Worm (Caenorhabditis elegans) whole organism, L4 larva: ENCODE data around the gene fip-4.

Source experiments
- F10B5.3 ChIP-seq: sonication (generic microtip); optimal IDR thresholded peaks from 2 replicates; lab custom pipeline; 2016; ENCODE audit warnings: mild to moderate bottlenecking, missing genetic modification characterization, missing compliant biosample characterization
- F44E2.7 ChIP-seq: fragments of 200-800 bp; sonication (Bioruptor generic); IDR thresholded peaks from 2 replicates; pipeline ENCODE4 v2.1.2; 2022; ENCODE audit warnings: missing genetic modification characterization, missing compliant biosample characterization
- T20F7.1 ChIP-seq: fragments of 200-800 bp; sonication (Bioruptor generic); optimal IDR thresholded peaks from 2 replicates; lab custom pipeline; 2018; ENCODE audit warnings: mild to moderate bottlenecking, missing genetic modification characterization, missing compliant biosample characterization
- Y105C5A.15 ChIP-seq: fragments of 200-800 bp; sonication (Bioruptor generic); IDR thresholded peaks from 2 replicates; pipeline ENCODE4 v1.3.6; 2022; ENCODE audit warnings: missing genetic modification characterization, missing compliant biosample characterization
- Y48G9A.11 ChIP-seq: fragments of 200-800 bp; sonication (Bioruptor generic); IDR thresholded peaks from 2 replicates; pipeline ENCODE4 v1.3.6; 2022; ENCODE audit warnings: missing genetic modification reagents, missing genetic modification characterization, missing compliant biosample characterization
- Y5F2A.4 ChIP-seq: fragments of 200-800 bp; sonication (Bioruptor generic); optimal IDR thresholded peaks from 2 replicates; lab custom pipeline; 2018; ENCODE audit warnings: mild to moderate bottlenecking, missing genetic modification characterization, missing compliant biosample characterization
- Y75B8A.6 ChIP-seq: fragments of 200-800 bp; sonication (Bioruptor generic); IDR thresholded peaks from 2 replicates; pipeline ENCODE4 v1.3.6; 2022; ENCODE audit warnings: missing genetic modification reagents, missing genetic modification characterization, missing compliant biosample characterization
- ZK546.5 ChIP-seq, 2 experiments: sonication (generic microtip); optimal IDR thresholded peaks; 2 replicates each; lab custom pipeline; 2017; ENCODE audit warnings: missing biosample characterization in 2 of 2, missing genetic modification characterization in 2 of 2
- arid-1 ChIP-seq: fragments of 200-800 bp; sonication (Bioruptor generic); conservative IDR thresholded peaks from 2 replicates; pipeline ENCODE4 v1.3.6; 2022; ENCODE audit warnings: missing genetic modification reagents, missing genetic modification characterization, missing compliant biosample characterization
- ceh-28 ChIP-seq: fragments of 150-350 bp; optimal IDR thresholded peaks from 2 replicates; lab custom pipeline; 2014; ENCODE audit warnings: missing biosample characterization, missing genetic modification reagents, missing genetic modification characterization
- ceh-82 ChIP-seq: sonication (generic microtip); optimal IDR thresholded peaks from 2 replicates; lab custom pipeline; 2017; ENCODE audit warnings: missing biosample characterization, missing genetic modification characterization
- cey-2 ChIP-seq: sonication (generic microtip); optimal IDR thresholded peaks from 3 replicates; lab custom pipeline; 2017; ENCODE audit warnings: missing genetic modification characterization, mild to moderate bottlenecking, missing compliant biosample characterization, antibody characterized with exemption, borderline replicate concordance; ENCODE audit not compliant: insufficient read depth
- dmd-6 ChIP-seq: fragments of 200-800 bp; sonication (Bioruptor generic); IDR thresholded peaks from 2 replicates; pipeline ENCODE4 v1.3.6; 2022; ENCODE audit warnings: missing genetic modification reagents, missing genetic modification characterization, missing compliant biosample characterization
- duxl-1 ChIP-seq: sonication (generic microtip); optimal IDR thresholded peaks from 2 replicates; lab custom pipeline; 2016; ENCODE audit warnings: mild to moderate bottlenecking, missing genetic modification characterization, moderate library complexity, missing compliant biosample characterization; ENCODE audit not compliant: poor library complexity
- egl-27 ChIP-seq: sonication (generic microtip); optimal IDR thresholded peaks from 3 replicates; lab custom pipeline; 2017; ENCODE audit warnings: missing biosample characterization, missing genetic modification reagents, missing genetic modification characterization
- egl-43 ChIP-seq: fragments of 200-800 bp; sonication (Bioruptor generic); IDR thresholded peaks from 2 replicates; pipeline ENCODE4 v1.3.6; 2022; ENCODE audit warnings: missing genetic modification reagents, missing genetic modification characterization, missing compliant biosample characterization
- fos-1 ChIP-seq: fragments of 150-350 bp; optimal IDR thresholded peaks from 2 replicates; lab custom pipeline; 2014; ENCODE audit warnings: missing biosample characterization, missing genetic modification characterization
- gei-8 ChIP-seq: fragments of 200-800 bp; sonication (Bioruptor generic); optimal IDR thresholded peaks from 2 replicates; lab custom pipeline; 2018; ENCODE audit warnings: mild to moderate bottlenecking, missing genetic modification characterization, missing compliant biosample characterization
- hlh-11 ChIP-seq: fragments of 200-800 bp; sonication (Bioruptor generic); optimal IDR thresholded peaks from 2 replicates; lab custom pipeline; 2018; ENCODE audit warnings: mild to moderate bottlenecking, missing genetic modification characterization, missing compliant biosample characterization
- hmg-1.1 ChIP-seq: fragments of 200-800 bp; sonication (Bioruptor generic); IDR thresholded peaks from 2 replicates; pipeline ENCODE4 v1.3.6; 2022; ENCODE audit warnings: missing genetic modification reagents, missing genetic modification characterization, missing compliant biosample characterization
- lim-7 ChIP-seq: fragments of 200-800 bp; sonication (Bioruptor generic); IDR thresholded peaks from 2 replicates; pipeline ENCODE4 v1.3.6; 2022; ENCODE audit warnings: missing genetic modification characterization, missing compliant biosample characterization
- lin-1 ChIP-seq: fragments of 200-800 bp; sonication (Bioruptor generic); IDR thresholded peaks from 2 replicates; pipeline ENCODE4 v1.3.6; 2022; ENCODE audit warnings: missing genetic modification reagents, missing genetic modification characterization, missing compliant biosample characterization
- lin-13 ChIP-seq: fragments of 150-350 bp; optimal IDR thresholded peaks from 2 replicates; lab custom pipeline; 2014; ENCODE audit warnings: missing biosample characterization, missing genetic modification reagents, missing genetic modification characterization
- lin-29 ChIP-seq: fragments of 200-800 bp; sonication (Bioruptor generic); IDR thresholded peaks from 2 replicates; pipeline ENCODE4 v1.3.6; 2022; ENCODE audit warnings: missing genetic modification reagents, missing genetic modification characterization, missing compliant biosample characterization
- lin-39 ChIP-seq: fragments of 150-350 bp; optimal IDR thresholded peaks from 2 replicates; lab custom pipeline; 2014; ENCODE audit warnings: missing biosample characterization, missing genetic modification reagents, missing genetic modification characterization
- lsy-2 ChIP-seq, 2 experiments: fragments of 150-350 bp in 1 of 2; sonication (generic microtip) in 1 of 2; optimal IDR thresholded peaks; 2 replicates each; lab custom pipeline; 2014 to 2017; ENCODE audit warnings: missing biosample characterization in 2 of 2, missing genetic modification characterization in 2 of 2
- madf-9 ChIP-seq: fragments of 200-800 bp; sonication (Bioruptor generic); conservative IDR thresholded peaks from 2 replicates; pipeline ENCODE4 v1.3.6; 2022; ENCODE audit warnings: missing genetic modification reagents, missing genetic modification characterization, missing compliant biosample characterization
- mdl-1 ChIP-seq, 2 experiments: fragments of 150-350 bp in 1 of 2; sonication (generic microtip) in 1 of 2; optimal IDR thresholded peaks; 2 replicates each; lab custom pipeline; 2014 to 2017; ENCODE audit warnings: missing biosample characterization in 2 of 2, missing genetic modification characterization in 2 of 2
- mep-1 ChIP-seq: fragments of 150-350 bp; sonication (generic microtip); optimal IDR thresholded peaks from 3 replicates; lab custom pipeline; 2014; ENCODE audit warnings: missing biosample characterization, missing genetic modification characterization
- nhr-10 ChIP-seq: fragments of 150-350 bp; optimal IDR thresholded peaks from 2 replicates; lab custom pipeline; 2014; ENCODE audit warnings: missing biosample characterization, missing genetic modification characterization
- nhr-111 ChIP-seq: fragments of 200-800 bp; sonication (Bioruptor generic); optimal IDR thresholded peaks from 2 replicates; lab custom pipeline; 2018; ENCODE audit warnings: mild to moderate bottlenecking, missing genetic modification characterization, missing compliant biosample characterization
- nhr-25 ChIP-seq: sonication (generic microtip); optimal IDR thresholded peaks from 2 replicates; lab custom pipeline; 2017; ENCODE audit warnings: missing genetic modification characterization, mild to moderate bottlenecking, missing compliant biosample characterization, antibody characterized with exemption, moderate library complexity, borderline replicate concordance; ENCODE audit not compliant: insufficient read depth
- nhr-41 ChIP-seq: fragments of 200-800 bp; sonication (Bioruptor generic); IDR thresholded peaks from 2 replicates; pipeline ENCODE4 v1.3.6; 2022; ENCODE audit warnings: missing genetic modification reagents, missing genetic modification characterization, missing compliant biosample characterization
- nhr-42 ChIP-seq: fragments of 200-800 bp; sonication (Bioruptor generic); IDR thresholded peaks from 2 replicates; pipeline ENCODE4 v1.3.6; 2022; ENCODE audit warnings: missing genetic modification characterization, missing compliant biosample characterization
- nhr-48 ChIP-seq: sonication (generic microtip); optimal IDR thresholded peaks from 2 replicates; lab custom pipeline; 2016; ENCODE audit warnings: mild to moderate bottlenecking, missing genetic modification characterization, missing compliant biosample characterization
- nhr-6 ChIP-seq: fragments of 150-350 bp; optimal IDR thresholded peaks from 2 replicates; lab custom pipeline; 2014; ENCODE audit warnings: missing biosample characterization, missing genetic modification characterization
- nhr-76 ChIP-seq: fragments of 150-350 bp; optimal IDR thresholded peaks from 2 replicates; lab custom pipeline; 2014; ENCODE audit warnings: missing biosample characterization, missing genetic modification characterization
- php-3 ChIP-seq: fragments of 200-800 bp; sonication (Bioruptor generic); IDR thresholded peaks from 2 replicates; pipeline ENCODE4 v1.3.6; 2022; ENCODE audit warnings: missing genetic modification reagents, missing genetic modification characterization, missing compliant biosample characterization
- pqm-1 ChIP-seq: sonication (generic microtip); optimal IDR thresholded peaks from 2 replicates; lab custom pipeline; 2017; ENCODE audit warnings: missing biosample characterization, missing genetic modification characterization
- rbr-2 ChIP-seq: sonication (generic microtip); optimal IDR thresholded peaks from 2 replicates; lab custom pipeline; 2016; ENCODE audit warnings: missing genotype, missing genetic modification characterization, missing compliant biosample characterization
- set-16 ChIP-seq: fragments of 200-800 bp; sonication (Bioruptor generic); IDR thresholded peaks from 2 replicates; pipeline ENCODE4 v1.3.6; 2022; ENCODE audit warnings: missing genetic modification reagents, missing genetic modification characterization, missing compliant biosample characterization
- skn-1 ChIP-seq: fragments of 150-350 bp; optimal IDR thresholded peaks from 2 replicates; lab custom pipeline; 2014; ENCODE audit warnings: missing biosample characterization, missing genetic modification characterization
- snpc-4 ChIP-seq: fragments of 150-350 bp; optimal IDR thresholded peaks from 2 replicates; lab custom pipeline; 2014; ENCODE audit warnings: missing biosample characterization, missing genetic modification characterization
- tag-97 ChIP-seq: fragments of 200-800 bp; sonication (Bioruptor generic); IDR thresholded peaks from 2 replicates; pipeline ENCODE4 v1.3.6; 2022; ENCODE audit warnings: missing genetic modification characterization, missing compliant biosample characterization
- vab-7 ChIP-seq: fragments of 200-800 bp; sonication (Bioruptor generic); IDR thresholded peaks from 2 replicates; pipeline ENCODE4 v1.3.6; 2022; ENCODE audit warnings: missing genetic modification reagents, missing genetic modification characterization, missing compliant biosample characterization
- zag-1 ChIP-seq: fragments of 150-350 bp; optimal IDR thresholded peaks from 2 replicates; lab custom pipeline; 2014; ENCODE audit warnings: missing biosample characterization, missing genetic modification characterization
- zfp-3 ChIP-seq: fragments of 200-800 bp; sonication (Bioruptor generic); conservative IDR thresholded peaks from 2 replicates; pipeline ENCODE4 v1.3.6; 2022; ENCODE audit warnings: missing genetic modification reagents, missing genetic modification characterization, missing compliant biosample characterization
- zip-11 ChIP-seq: fragments of 200-800 bp; sonication (Bioruptor generic); IDR thresholded peaks from 2 replicates; pipeline ENCODE4 v1.3.6; 2022; ENCODE audit warnings: missing genetic modification characterization, missing compliant biosample characterization
- zip-2 ChIP-seq: fragments of 150-350 bp; optimal IDR thresholded peaks from 2 replicates; lab custom pipeline; 2014; ENCODE audit warnings: missing biosample characterization, missing genetic modification characterization
- ztf-11 ChIP-seq: fragments of 150-350 bp; optimal IDR thresholded peaks from 2 replicates; lab custom pipeline; 2014; ENCODE audit warnings: missing biosample characterization, missing genetic modification characterization
- ztf-7 ChIP-seq: fragments of 150-350 bp; optimal IDR thresholded peaks from 2 replicates; lab custom pipeline; 2014; ENCODE audit warnings: missing biosample characterization, missing genetic modification characterization

The fip-4 gene

ce11 chrV:8651007-8651711, 40.1 kb upstream of the fip-4 start:
- TF ChIP-seq cey-2 (tag; lab: Kevin White, UChicago) (peak; percentile 74), lin-39 (tag; lab: Kevin White, UChicago) (no peak), vab-7 (GFP tag; lab: Robert Waterston, UW) (no peak), F44E2.7 (GFP tag; lab: Robert Waterston, UW) (no peak), egl-43 (GFP tag; lab: Robert Waterston, UW) (no peak), F10B5.3 (tag; lab: Kevin White, UChicago) (no peak), lim-7 (GFP tag; lab: Robert Waterston, UW) (no peak), set-16 (GFP tag; lab: Robert Waterston, UW) (no peak), hmg-1.1 (GFP tag; lab: Robert Waterston, UW) (no peak), lin-29 (GFP tag; lab: Robert Waterston, UW) (no peak), nhr-6 (tag; lab: Kevin White, UChicago) (peak; percentile 22), hlh-11 (tag; lab: Kevin White, UChicago) (peak; percentile 98), skn-1 (tag; lab: Kevin White, UChicago) (no peak), ztf-11 (no peak), zip-11 (GFP tag; lab: Robert Waterston, UW) (no peak), ceh-82 (tag; lab: Kevin White, UChicago) (no peak), zfp-3 (no peak), egl-27 (tag; lab: Kevin White, UChicago) (no peak), zag-1 (no peak), php-3 (GFP tag; lab: Robert Waterston, UW) (peak; percentile 99), lin-1 (GFP tag; lab: Robert Waterston, UW) (peak; percentile 93; the same call in 1 of the 2 replicates), ceh-28 (no peak), dmd-6 (GFP tag; lab: Robert Waterston, UW) (peak; percentile 100), tag-97 (GFP tag; lab: Robert Waterston, UW) (no peak), Y5F2A.4 (no peak), nhr-41 (GFP tag; lab: Robert Waterston, UW) (peak; percentile 78; the same call in 1 of the 2 replicates), nhr-111 (GFP tag; lab: Kevin White, UChicago) (no peak), nhr-42 (GFP tag; lab: Robert Waterston, UW) (no peak), T20F7.1 (GFP tag; lab: Kevin White, UChicago) (peak; percentile 73), ztf-7 (tag; lab: Kevin White, UChicago) (no peak), Y48G9A.11 (GFP tag; lab: Robert Waterston, UW) (no peak), ZK546.5 (tag; optimal IDR thresholded peaks at IDR 0.05; lab: Kevin White, UChicago) (no peak), pqm-1 (peak; percentile 99), nhr-48 (tag; lab: Kevin White, UChicago) (peak; percentile 94), mdl-1 (tag; optimal IDR thresholded peaks at IDR 0.05; lab: Kevin White, UChicago) (no peak), lsy-2 (tag; optimal IDR thresholded peaks at IDR 0.05; lab: Kevin White, UChicago) (peak in 1 of 2 experiments; percentile 56), nhr-10 (peak; percentile 55), mep-1 (peak; percentile 56), nhr-76 (tag; lab: Kevin White, UChicago) (no peak), fos-1 (tag; lab: Kevin White, UChicago) (no peak), Y75B8A.6 (GFP tag; lab: Robert Waterston, UW) (no peak), lin-13 (no peak), madf-9 (GFP tag; lab: Robert Waterston, UW) (no peak), rbr-2 (no peak), snpc-4 (tag; lab: Kevin White, UChicago) (no peak), duxl-1 (no peak), Y105C5A.15 (GFP tag; lab: Robert Waterston, UW) (no peak), gei-8 (GFP tag; lab: Kevin White, UChicago) (peak; percentile 92), zip-2 (tag; lab: Kevin White, UChicago) (no peak), nhr-25 (tag; lab: Kevin White, UChicago) (no peak), arid-1 (GFP tag; lab: Robert Waterston, UW) (no peak)
